Worm (Caenorhabditis elegans): ENCODE results near the gene pqn-94.

- TF ChIP-seq dao-5 (tag; optimal IDR thresholded peaks at IDR 0.05) (no peak), him-1 (tag; optimal IDR thresholded peaks at IDR 0.05) (no peak), W03F9.2 (tag; optimal IDR thresholded peaks at IDR 0.05) (no peak)
These were observed 38.3 kb downstream of the pqn-94 start for ce11 chrV:20241243-20241862.

All from whole organism, L4/young adult.